Worm (Caenorhabditis elegans) whole organism, L4 larva: ENCODE data around the gene ZC262.7.

Experiments
- D1046.2 ChIP-seq: fragments of 200-800 bp; sonication (Bioruptor generic); IDR thresholded peaks from 2 replicates; pipeline ENCODE4 v1.3.6; 2022; ENCODE audit warnings: missing genetic modification characterization, missing compliant biosample characterization
- F26F4.8 ChIP-seq: fragments of 200-800 bp; sonication (Bioruptor generic); conservative IDR thresholded peaks from 2 replicates; pipeline ENCODE4 v1.3.6; 2022; ENCODE audit warnings: missing genetic modification characterization, missing compliant biosample characterization
- F37D6.2 ChIP-seq: sonication (generic microtip); optimal IDR thresholded peaks from 2 replicates; lab custom pipeline; 2016; ENCODE audit warnings: mild to moderate bottlenecking, missing genetic modification characterization, missing compliant biosample characterization
- F44E2.7 ChIP-seq: fragments of 200-800 bp; sonication (Bioruptor generic); IDR thresholded peaks from 2 replicates; pipeline ENCODE4 v2.1.2; 2022; ENCODE audit warnings: missing genetic modification characterization, missing compliant biosample characterization
- F49E8.2 ChIP-seq: sonication (generic microtip); optimal IDR thresholded peaks from 2 replicates; lab custom pipeline; 2016; ENCODE audit warnings: missing compliant biosample characterization, mild to moderate bottlenecking, missing genetic modification characterization, borderline replicate concordance
- R02D3.7 ChIP-seq: fragments of 150-350 bp; sonication (generic microtip); optimal IDR thresholded peaks from 3 replicates; lab custom pipeline; 2014; ENCODE audit warnings: missing biosample characterization, missing genetic modification characterization
- Y105C5A.15 ChIP-seq: fragments of 200-800 bp; sonication (Bioruptor generic); IDR thresholded peaks from 2 replicates; pipeline ENCODE4 v1.3.6; 2022; ENCODE audit warnings: missing genetic modification characterization, missing compliant biosample characterization
- Y48G9A.11 ChIP-seq: fragments of 200-800 bp; sonication (Bioruptor generic); IDR thresholded peaks from 2 replicates; pipeline ENCODE4 v1.3.6; 2022; ENCODE audit warnings: missing genetic modification reagents, missing genetic modification characterization, missing compliant biosample characterization
- ZK337.2 ChIP-seq: fragments of 200-800 bp; sonication (Bioruptor generic); IDR thresholded peaks from 2 replicates; pipeline ENCODE4 v1.3.6; 2022; ENCODE audit warnings: missing genetic modification reagents, missing genetic modification characterization, missing compliant biosample characterization
- ZK546.5 ChIP-seq, 2 experiments: sonication (generic microtip); optimal IDR thresholded peaks; 2 replicates each; lab custom pipeline; 2017; ENCODE audit warnings: missing biosample characterization in 2 of 2, missing genetic modification characterization in 2 of 2
- aly-2 ChIP-seq: sonication (generic microtip); optimal IDR thresholded peaks from 2 replicates; lab custom pipeline; 2018; ENCODE audit warnings: missing biosample characterization, missing genetic modification characterization
- ama-1 ChIP-seq: fragments of 150-350 bp; optimal IDR thresholded peaks from 2 replicates; lab custom pipeline; 2014; ENCODE audit warnings: inconsistent platforms, mixed read lengths
- ceh-28 ChIP-seq: fragments of 150-350 bp; optimal IDR thresholded peaks from 2 replicates; lab custom pipeline; 2014; ENCODE audit warnings: missing biosample characterization, missing genetic modification reagents, missing genetic modification characterization
- ces-1 ChIP-seq: fragments of 150-350 bp; sonication (generic microtip); optimal IDR thresholded peaks from 4 replicates; lab custom pipeline; 2014; ENCODE audit warnings: missing biosample characterization, missing genetic modification reagents, missing genetic modification characterization
- daf-19 ChIP-seq: fragments of 200-800 bp; sonication (Bioruptor generic); conservative IDR thresholded peaks from 2 replicates; pipeline ENCODE4 v1.3.6; 2022; ENCODE audit warnings: missing genetic modification characterization, missing compliant biosample characterization
- dmd-8 ChIP-seq: fragments of 200-800 bp; sonication (Bioruptor generic); IDR thresholded peaks from 2 replicates; pipeline ENCODE4 v1.3.6; 2022; ENCODE audit warnings: missing genetic modification characterization, missing compliant biosample characterization
- dpl-1 ChIP-seq: fragments of 150-350 bp; optimal IDR thresholded peaks from 2 replicates; lab custom pipeline; 2014; ENCODE audit warnings: missing biosample characterization, missing genetic modification reagents, missing genetic modification characterization
- duxl-1 ChIP-seq: sonication (generic microtip); optimal IDR thresholded peaks from 2 replicates; lab custom pipeline; 2016; ENCODE audit warnings: mild to moderate bottlenecking, missing genetic modification characterization, moderate library complexity, missing compliant biosample characterization; ENCODE audit not compliant: poor library complexity
- dve-1 ChIP-seq: sonication (generic microtip); optimal IDR thresholded peaks from 2 replicates; lab custom pipeline; 2017; ENCODE audit warnings: antibody characterized with exemption, mild to moderate bottlenecking, missing genetic modification characterization, missing compliant biosample characterization; ENCODE audit not compliant: insufficient read depth
- egl-27 ChIP-seq: sonication (generic microtip); optimal IDR thresholded peaks from 3 replicates; lab custom pipeline; 2017; ENCODE audit warnings: missing biosample characterization, missing genetic modification reagents, missing genetic modification characterization
- fkh-10 ChIP-seq: fragments of 150-350 bp; optimal IDR thresholded peaks from 2 replicates; lab custom pipeline; 2014; ENCODE audit warnings: missing biosample characterization, missing genetic modification reagents, missing genetic modification characterization
- gei-8 ChIP-seq: fragments of 200-800 bp; sonication (Bioruptor generic); optimal IDR thresholded peaks from 2 replicates; lab custom pipeline; 2018; ENCODE audit warnings: mild to moderate bottlenecking, missing genetic modification characterization, missing compliant biosample characterization
- hif-1 ChIP-seq, 2 experiments: sonication (generic microtip); optimal IDR thresholded peaks; 2 replicates each; lab custom pipeline; 2016 to 2017; ENCODE audit warnings: missing compliant biosample characterization in 2 of 2, missing genetic modification characterization in 2 of 2, missing genetic modification reagents in 2 of 2, missing genotype in 2 of 2, mild to moderate bottlenecking in 1 of 2
- hlh-11 ChIP-seq: fragments of 200-800 bp; sonication (Bioruptor generic); optimal IDR thresholded peaks from 2 replicates; lab custom pipeline; 2018; ENCODE audit warnings: mild to moderate bottlenecking, missing genetic modification characterization, missing compliant biosample characterization
- hlh-30 ChIP-seq: sonication (generic microtip); optimal IDR thresholded peaks from 2 replicates; lab custom pipeline; 2017; ENCODE audit warnings: antibody characterized with exemption, mild to moderate bottlenecking, missing genetic modification characterization, missing compliant biosample characterization; ENCODE audit not compliant: insufficient read depth
- lin-1 ChIP-seq: fragments of 200-800 bp; sonication (Bioruptor generic); IDR thresholded peaks from 2 replicates; pipeline ENCODE4 v1.3.6; 2022; ENCODE audit warnings: missing genetic modification reagents, missing genetic modification characterization, missing compliant biosample characterization
- lin-13 ChIP-seq: fragments of 150-350 bp; optimal IDR thresholded peaks from 2 replicates; lab custom pipeline; 2014; ENCODE audit warnings: missing biosample characterization, missing genetic modification reagents, missing genetic modification characterization
- lin-15B ChIP-seq: fragments of 150-350 bp; sonication (generic microtip); optimal IDR thresholded peaks from 3 replicates; lab custom pipeline; 2014; ENCODE audit warnings: missing biosample characterization, missing genetic modification characterization
- lin-39 ChIP-seq: fragments of 150-350 bp; optimal IDR thresholded peaks from 2 replicates; lab custom pipeline; 2014; ENCODE audit warnings: missing biosample characterization, missing genetic modification reagents, missing genetic modification characterization
- madf-9 ChIP-seq: fragments of 200-800 bp; sonication (Bioruptor generic); conservative IDR thresholded peaks from 2 replicates; pipeline ENCODE4 v1.3.6; 2022; ENCODE audit warnings: missing genetic modification reagents, missing genetic modification characterization, missing compliant biosample characterization
- mep-1 ChIP-seq: fragments of 150-350 bp; sonication (generic microtip); optimal IDR thresholded peaks from 3 replicates; lab custom pipeline; 2014; ENCODE audit warnings: missing biosample characterization, missing genetic modification characterization
- nhr-102 ChIP-seq: sonication (generic microtip); optimal IDR thresholded peaks from 2 replicates; lab custom pipeline; 2016; ENCODE audit warnings: mild to moderate bottlenecking, missing genetic modification characterization, moderate library complexity, missing compliant biosample characterization
- nhr-237 ChIP-seq: sonication (generic microtip); optimal IDR thresholded peaks from 2 replicates; lab custom pipeline; 2017; ENCODE audit warnings: missing biosample characterization, missing genetic modification characterization
- nhr-25 ChIP-seq: sonication (generic microtip); optimal IDR thresholded peaks from 2 replicates; lab custom pipeline; 2017; ENCODE audit warnings: missing genetic modification characterization, mild to moderate bottlenecking, missing compliant biosample characterization, antibody characterized with exemption, moderate library complexity, borderline replicate concordance; ENCODE audit not compliant: insufficient read depth
- nhr-48 ChIP-seq: sonication (generic microtip); optimal IDR thresholded peaks from 2 replicates; lab custom pipeline; 2016; ENCODE audit warnings: mild to moderate bottlenecking, missing genetic modification characterization, missing compliant biosample characterization
- nhr-76 ChIP-seq: fragments of 150-350 bp; optimal IDR thresholded peaks from 2 replicates; lab custom pipeline; 2014; ENCODE audit warnings: missing biosample characterization, missing genetic modification characterization
- pha-4 ChIP-seq, 2 experiments: fragments of 150-350 bp in 1 of 2; fragments of 200-800 bp in 1 of 2; sonication (Bioruptor generic) in 1 of 2; IDR thresholded peaks in 1 of 2; optimal IDR thresholded peaks in 1 of 2; 2 replicates each; pipeline versions ENCODE4 v1.3.6 to Lab custom; 2014 to 2022; ENCODE audit warnings: missing genetic modification characterization in 2 of 2, missing genetic modification reagents in 2 of 2, missing biosample characterization in 1 of 2, missing compliant biosample characterization in 1 of 2
- pqm-1 ChIP-seq: sonication (generic microtip); optimal IDR thresholded peaks from 2 replicates; lab custom pipeline; 2017; ENCODE audit warnings: missing biosample characterization, missing genetic modification characterization
- rbr-2 ChIP-seq: sonication (generic microtip); optimal IDR thresholded peaks from 2 replicates; lab custom pipeline; 2016; ENCODE audit warnings: missing genotype, missing genetic modification characterization, missing compliant biosample characterization
- saeg-2 ChIP-seq: fragments of 200-800 bp; sonication (Bioruptor generic); IDR thresholded peaks from 2 replicates; pipeline ENCODE4 v1.3.6; 2022; ENCODE audit warnings: missing genetic modification reagents, missing genetic modification characterization, missing compliant biosample characterization
- skn-1 ChIP-seq: fragments of 150-350 bp; optimal IDR thresholded peaks from 2 replicates; lab custom pipeline; 2014; ENCODE audit warnings: missing biosample characterization, missing genetic modification characterization
- snpc-1.2 ChIP-seq: fragments of 200-800 bp; sonication (Bioruptor generic); IDR thresholded peaks from 2 replicates; pipeline ENCODE4 v1.3.6; 2022; ENCODE audit warnings: missing genetic modification reagents, missing genetic modification characterization, missing compliant biosample characterization
- snpc-4 ChIP-seq: fragments of 150-350 bp; optimal IDR thresholded peaks from 2 replicates; lab custom pipeline; 2014; ENCODE audit warnings: missing biosample characterization, missing genetic modification characterization
- spr-1 ChIP-seq: sonication (generic microtip); optimal IDR thresholded peaks from 2 replicates; lab custom pipeline; 2016; ENCODE audit warnings: mild to moderate bottlenecking, missing genetic modification characterization, missing compliant biosample characterization
- unc-130 ChIP-seq: sonication (generic microtip); optimal IDR thresholded peaks from 2 replicates; lab custom pipeline; 2016; ENCODE audit warnings: missing genetic modification reagents, missing genetic modification characterization, missing compliant biosample characterization
- zag-1 ChIP-seq: fragments of 150-350 bp; optimal IDR thresholded peaks from 2 replicates; lab custom pipeline; 2014; ENCODE audit warnings: missing biosample characterization, missing genetic modification characterization
- zfp-3 ChIP-seq: fragments of 200-800 bp; sonication (Bioruptor generic); conservative IDR thresholded peaks from 2 replicates; pipeline ENCODE4 v1.3.6; 2022; ENCODE audit warnings: missing genetic modification reagents, missing genetic modification characterization, missing compliant biosample characterization
- zip-11 ChIP-seq: fragments of 200-800 bp; sonication (Bioruptor generic); IDR thresholded peaks from 2 replicates; pipeline ENCODE4 v1.3.6; 2022; ENCODE audit warnings: missing genetic modification characterization, missing compliant biosample characterization
- zip-2 ChIP-seq: fragments of 150-350 bp; optimal IDR thresholded peaks from 2 replicates; lab custom pipeline; 2014; ENCODE audit warnings: missing biosample characterization, missing genetic modification characterization
- ztf-11 ChIP-seq: fragments of 150-350 bp; optimal IDR thresholded peaks from 2 replicates; lab custom pipeline; 2014; ENCODE audit warnings: missing biosample characterization, missing genetic modification characterization

The ZC262.7 gene

DNA sequence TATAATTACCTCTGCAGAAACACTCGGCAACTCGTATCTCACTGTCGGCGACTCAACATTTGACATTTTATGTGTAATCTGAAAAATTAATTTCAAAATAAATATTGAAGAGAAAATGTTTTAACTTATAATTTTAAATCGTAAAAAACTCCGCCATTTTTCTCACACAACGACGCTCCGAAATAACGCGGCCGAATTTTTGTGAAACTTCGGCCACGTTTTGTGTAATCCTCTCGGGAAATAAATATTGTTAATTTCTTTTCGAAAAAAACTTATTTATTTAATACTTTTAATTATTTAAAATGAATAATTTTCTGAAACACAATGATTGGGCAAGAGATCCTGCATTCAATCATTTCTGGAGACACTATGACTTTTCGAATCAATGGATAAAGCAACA, 36.8 kb downstream of the ZC262.7 start, which contains the start of the genes F10E9.7 and F10E9.5 (continued):
- no peak for TF ChIP-seq ces-1 (GFP tag; lab: Kevin White, UChicago)
- TF ChIP-seq ZK546.5 (tag; optimal IDR thresholded peaks at IDR 0.05; lab: Kevin White, UChicago) = no peak
- no peak for TF ChIP-seq skn-1 (tag; lab: Kevin White, UChicago)
- peak; percentile 63 for TF ChIP-seq hlh-30 (tag; lab: Kevin White, UChicago)
- TF ChIP-seq mep-1 (tag; lab: Kevin White, UChicago) = peak; percentile 87
- peak; percentile 96 for TF ChIP-seq unc-130 (GFP tag; lab: Kevin White, UChicago)
- TF ChIP-seq Y48G9A.11 = peak; percentile 99
- no peak for TF ChIP-seq zag-1 (tag; lab: Kevin White, UChicago)
- no peak for TF ChIP-seq egl-27 (tag; lab: Kevin White, UChicago)
- TF ChIP-seq lin-1 = peak; percentile 71; the same call in 1 of the 2 replicates
- peak; percentile 96 for TF ChIP-seq dpl-1 (GFP tag; lab: Kevin White, UChicago)
- TF ChIP-seq duxl-1 = peak; percentile 88
- TF ChIP-seq zip-11 (GFP tag; lab: Robert Waterston, UW) = no peak
- no peak for TF ChIP-seq F26F4.8 (GFP tag; lab: Robert Waterston, UW)
- peak; percentile 60; the same call in 1 of the 2 replicates for TF ChIP-seq zfp-3 (GFP tag; lab: Robert Waterston, UW)
- peak in 1 of 2 experiments; percentile 93 for TF ChIP-seq hif-1 (tag; optimal IDR thresholded peaks at IDR 0.05; lab: Kevin White, UChicago)
- TF ChIP-seq F44E2.7 (GFP tag; lab: Robert Waterston, UW) = no peak
- TF ChIP-seq ztf-11 (tag; lab: Kevin White, UChicago) = no peak
- peak; percentile 61; the same call in 1 of the 2 replicates for TF ChIP-seq madf-9 (GFP tag; lab: Robert Waterston, UW)
- TF ChIP-seq daf-19 (GFP tag; lab: Robert Waterston, UW) = 0 out of 2 replicates have a peak, but pooled peaks have one; percentile 7
- TF ChIP-seq nhr-76 (tag; lab: Kevin White, UChicago) = no peak
- peak; percentile 60 for TF ChIP-seq fkh-10
- no peak for TF ChIP-seq nhr-237 (tag; lab: Kevin White, UChicago)
- no peak for TF ChIP-seq ama-1 (lab: Kevin White, UChicago)
- no peak for TF ChIP-seq ceh-28
- TF ChIP-seq R02D3.7 (tag; lab: Kevin White, UChicago) = no peak
- no peak for TF ChIP-seq nhr-25 (tag; lab: Kevin White, UChicago)
- TF ChIP-seq snpc-1.2 = no peak
- TF ChIP-seq dve-1 = peak; percentile 86
- peak; percentile 45 for TF ChIP-seq lin-15B
- TF ChIP-seq lin-39 (tag; lab: Kevin White, UChicago) = no peak
- TF ChIP-seq spr-1 (tag; lab: Kevin White, UChicago) = peak; percentile 32
- peak; percentile 24 for TF ChIP-seq nhr-48 (tag; lab: Kevin White, UChicago)
- TF ChIP-seq ZK337.2 (GFP tag; lab: Robert Waterston, UW) = peak; percentile 97
- no peak for TF ChIP-seq aly-2 (tag; lab: Kevin White, UChicago)
- TF ChIP-seq dmd-8 (GFP tag; lab: Robert Waterston, UW) = no peak
- peak; percentile 76 for TF ChIP-seq pha-4 (GFP tag; IDR thresholded peaks at IDR 0.05; lab: Robert Waterston, UW)
- peak; percentile 69 for TF ChIP-seq pha-4 (tag; optimal IDR thresholded peaks at IDR 0.05; lab: Kevin White, UChicago)
- TF ChIP-seq snpc-4 (tag; lab: Kevin White, UChicago) = no peak
- TF ChIP-seq F37D6.2 (tag; lab: Kevin White, UChicago) = peak; percentile 64
- no peak for TF ChIP-seq zip-2 (tag; lab: Kevin White, UChicago)
- peak; percentile 27 for TF ChIP-seq lin-13
- no peak for TF ChIP-seq saeg-2 (GFP tag; lab: Robert Waterston, UW)
- TF ChIP-seq hlh-11 (tag; lab: Kevin White, UChicago) = no peak
- TF ChIP-seq nhr-102 (tag; lab: Kevin White, UChicago) = peak; percentile 54
- peak; percentile 16 for TF ChIP-seq F49E8.2 (tag; lab: Kevin White, UChicago)
- TF ChIP-seq D1046.2 (GFP tag; lab: Robert Waterston, UW) = peak; percentile 60; the same call in 1 of the 2 replicates
- TF ChIP-seq Y105C5A.15 (GFP tag; lab: Robert Waterston, UW) = no peak
- TF ChIP-seq pqm-1 = peak; percentile 25
- peak; percentile 76 for TF ChIP-seq rbr-2 (tag; lab: Kevin White, UChicago)
- no peak for TF ChIP-seq gei-8
